Worm (Caenorhabditis elegans) whole organism, L2 larva: Measurements from ENCODE around the gene F10A3.4.

Experiments used
- aly-2 ChIP-seq: fragments of 150-350 bp; optimal IDR thresholded peaks from 2 replicates; lab custom pipeline; 2014; ENCODE audit warnings: missing biosample characterization, missing genetic modification characterization
- blmp-1 ChIP-seq: sonication (generic microtip); optimal IDR thresholded peaks from 2 replicates; lab custom pipeline; 2017; ENCODE audit warnings: missing genetic modification characterization, mild to moderate bottlenecking, missing compliant biosample characterization, antibody characterized with exemption, moderate library complexity; ENCODE audit not compliant: insufficient read depth
- ceh-82 ChIP-seq: fragments of 150-350 bp; optimal IDR thresholded peaks from 2 replicates; lab custom pipeline; 2014; ENCODE audit warnings: missing biosample characterization, missing genetic modification characterization
- elt-3 ChIP-seq: sonication (generic microtip); optimal IDR thresholded peaks from 2 replicates; lab custom pipeline; 2017; ENCODE audit warnings: missing biosample characterization, missing genetic modification characterization
- lin-13 ChIP-seq: fragments of 150-350 bp; optimal IDR thresholded peaks from 2 replicates; lab custom pipeline; 2014; ENCODE audit warnings: missing biosample characterization, missing genetic modification reagents, missing genetic modification characterization
- lsy-2 ChIP-seq, 2 experiments: fragments of 150-350 bp in 1 of 2; sonication (generic microtip) in 1 of 2; optimal IDR thresholded peaks; 2 replicates each; lab custom pipeline; 2014 to 2017; ENCODE audit warnings: missing biosample characterization in 2 of 2, missing genetic modification characterization in 2 of 2
- mdl-1 ChIP-seq, 2 experiments: fragments of 150-350 bp in 1 of 2; sonication (generic microtip) in 1 of 2; optimal IDR thresholded peaks; 2 replicates each; lab custom pipeline; 2017; ENCODE audit warnings: missing biosample characterization in 2 of 2, missing genetic modification characterization in 2 of 2

DNA sequence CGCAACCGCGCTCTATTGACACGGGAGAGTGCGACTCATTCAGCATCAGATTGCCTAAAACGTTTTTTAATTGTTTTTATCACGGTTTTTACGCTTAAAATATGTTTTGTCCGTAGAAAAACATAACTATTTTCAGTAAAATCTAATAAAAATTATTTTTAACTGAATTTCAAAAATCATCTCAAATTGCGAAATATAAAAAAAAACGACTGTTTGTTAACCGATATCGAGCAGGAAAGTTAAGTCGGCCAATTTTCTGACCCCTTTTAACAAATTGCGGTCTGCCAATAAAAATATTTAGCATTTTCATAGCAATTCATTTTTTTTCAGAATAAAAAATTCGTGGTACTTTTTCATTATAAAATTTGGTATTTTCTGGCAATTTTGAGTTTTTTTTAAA is 28.4 kb upstream of the F10A3.4 start:
- TF ChIP-seq lsy-2 (tag; optimal IDR thresholded peaks at IDR 0.05; lab: Kevin White, UChicago) (no peak), elt-3 (no peak), mdl-1 (tag; optimal IDR thresholded peaks at IDR 0.05; lab: Kevin White, UChicago) (no peak), blmp-1 (tag; lab: Kevin White, UChicago) (no peak), aly-2 (tag; lab: Kevin White, UChicago) (no peak), lin-13 (GFP tag; lab: Kevin White, UChicago) (no peak), ceh-82 (tag; lab: Kevin White, UChicago) (no peak)
